Fruit fly (Drosophila melanogaster): ENCODE results near the gene CG14982.
A peak's percentile ranks its signal among the peaks of the same experiment; 100 is the strongest.

CG14982 gene

DNA sequence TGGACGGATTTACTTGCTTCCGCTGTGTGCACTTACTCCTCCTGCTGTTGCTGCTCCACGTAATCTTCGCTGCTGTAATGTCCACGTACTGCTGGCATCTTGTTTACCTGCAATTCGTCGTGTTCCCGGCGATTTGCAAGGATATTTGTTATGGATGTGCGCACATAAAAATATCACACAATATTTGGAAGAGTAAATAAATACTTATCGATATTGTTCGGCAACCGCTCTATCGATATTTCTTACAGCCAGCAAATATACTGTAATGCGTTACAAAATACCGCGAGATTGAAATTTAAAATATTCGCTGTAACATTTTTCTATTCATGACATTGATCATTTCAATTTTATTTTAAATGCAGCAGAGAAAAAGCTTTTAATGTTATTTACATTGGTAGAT, 4.7 kb upstream of the CG14982 start, which contains the start of gene CG10866:
TSS of gene CG10866 (minus strand) at position 187 of the 400 bp plus-strand sequence.
- no peak for TF ChIP-seq CG7101 (tag; optimal IDR thresholded peaks at IDR 0.05)
- no peak for TF ChIP-seq CG12768 (GFP tag; optimal IDR thresholded peaks at IDR 0.05)
- no peak for TF ChIP-seq Mnt (GFP tag; optimal IDR thresholded peaks at IDR 0.05)
- TF ChIP-seq cic (GFP tag; optimal IDR thresholded peaks at IDR 0.05), result no peak
- TF ChIP-seq CG7045 (GFP tag; optimal IDR thresholded peaks at IDR 0.05), result no peak
- TF ChIP-seq CG33017 (tag; optimal IDR thresholded peaks at IDR 0.05), result no peak
- TF ChIP-seq bab1 (GFP tag; optimal IDR thresholded peaks at IDR 0.05), result no peak
- TF ChIP-seq Crg-1 (GFP tag; optimal IDR thresholded peaks at IDR 0.05), result no peak
- TF ChIP-seq kay (GFP tag; ENCODE audit: borderline replicate concordance), result no peak

DNA sequence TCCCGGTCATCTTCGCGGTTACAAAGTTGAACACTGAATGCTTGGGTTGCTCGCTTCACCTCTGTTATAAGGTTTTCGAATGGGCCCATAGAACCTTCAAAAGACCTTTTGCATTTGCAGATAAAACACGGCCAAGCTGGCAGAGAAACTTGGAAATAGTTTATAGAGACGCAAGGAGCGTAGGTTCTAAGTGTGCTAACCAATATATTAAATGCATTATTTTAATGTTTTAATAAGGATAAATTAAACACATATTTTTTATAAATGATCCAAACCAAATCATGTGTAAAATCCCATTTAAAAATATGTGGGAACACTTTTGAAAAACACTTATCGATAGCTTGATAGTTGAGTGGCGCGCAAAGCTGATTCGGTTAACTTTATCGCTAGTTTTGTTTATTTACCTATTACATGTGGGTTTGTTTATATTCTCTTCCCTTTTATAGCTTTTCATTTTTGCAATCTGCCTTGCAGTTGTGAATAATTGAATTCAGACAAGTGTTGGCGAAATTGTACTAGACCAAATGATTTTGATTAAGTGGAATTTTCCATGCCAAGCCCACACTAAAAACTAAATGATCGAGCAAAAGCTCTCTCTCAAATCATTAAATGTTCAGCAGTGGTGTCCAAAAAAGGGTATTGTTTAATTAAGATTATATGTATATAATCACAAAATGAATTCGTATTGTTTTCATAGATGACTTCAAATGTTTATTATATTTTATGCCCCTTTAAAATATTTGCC, 2.3 kb upstream of the CG14982 start, which contains the start of gene CG12766:
TSS of gene CG12766 (minus strand) at position 51 of the 745 bp plus-strand sequence.
- no peak for TF ChIP-seq Crg-1 (GFP tag; optimal IDR thresholded peaks at IDR 0.05)
- TF ChIP-seq CG14711 (tag; optimal IDR thresholded peaks at IDR 0.05), result peak; percentile 77
- peak; percentile 97 for TF ChIP-seq kay (GFP tag; ENCODE audit: borderline replicate concordance)
- peak; percentile 78 for TF ChIP-seq CG33017 (tag; optimal IDR thresholded peaks at IDR 0.05)
- peak; percentile 10 for TF ChIP-seq pad (GFP tag; optimal IDR thresholded peaks at IDR 0.05)
- TF ChIP-seq CG12768 (GFP tag; optimal IDR thresholded peaks at IDR 0.05), result peak; percentile 67
- no peak for TF ChIP-seq CG1620 (GFP tag; optimal IDR thresholded peaks at IDR 0.05)
- peak; percentile 70 for TF ChIP-seq CG11617 (GFP tag; optimal IDR thresholded peaks at IDR 0.05)
- peak; percentile 86 for TF ChIP-seq CG7101 (tag; optimal IDR thresholded peaks at IDR 0.05)
- no peak for TF ChIP-seq ovo (GFP tag; optimal IDR thresholded peaks at IDR 0.05)
- peak; percentile 86 for TF ChIP-seq cic (GFP tag; optimal IDR thresholded peaks at IDR 0.05)
- TF ChIP-seq tj (GFP tag; optimal IDR thresholded peaks at IDR 0.05), result peak; percentile 7
- no peak for TF ChIP-seq Hr96 (GFP tag; optimal IDR thresholded peaks at IDR 0.05)
- TF ChIP-seq Mnt (GFP tag; optimal IDR thresholded peaks at IDR 0.05), result peak; percentile 56
- peak; percentile 24 for TF ChIP-seq bab1 (GFP tag; optimal IDR thresholded peaks at IDR 0.05)
- TF ChIP-seq CG7045 (GFP tag; optimal IDR thresholded peaks at IDR 0.05), result peak; percentile 53

DNA sequence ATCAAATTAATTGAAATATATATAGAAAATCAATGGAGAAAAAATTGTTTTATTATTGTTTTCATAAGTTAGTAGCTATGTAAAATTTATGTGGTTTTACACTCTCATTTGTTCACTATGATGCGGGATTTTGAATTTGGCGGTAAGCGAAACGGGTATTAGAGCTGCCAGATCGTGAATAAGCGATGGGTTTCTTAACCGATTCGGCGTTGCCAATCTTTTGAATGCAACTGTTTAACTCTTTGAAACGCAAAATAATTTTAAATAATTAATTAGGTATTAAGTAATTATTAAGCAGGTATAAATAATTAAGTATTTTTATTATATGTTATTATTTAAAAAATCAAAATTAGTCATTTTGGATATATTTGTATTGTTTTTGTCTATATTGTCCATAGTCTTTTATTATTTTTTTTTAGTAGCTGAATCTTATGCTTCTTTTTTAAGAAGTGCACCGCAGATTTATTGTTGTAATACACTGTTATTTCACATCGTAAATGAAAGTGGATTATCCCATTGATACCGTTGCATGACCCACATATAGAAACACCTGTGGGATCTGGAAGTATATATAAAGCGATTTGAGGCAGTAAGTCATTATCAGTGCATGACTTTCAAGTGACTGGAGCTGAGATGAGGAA, 4.9 kb downstream of the CG14982 start, which contains the start of gene CG10853:
TSS of gene CG10853 (plus strand) at position 591 of the 641 bp plus-strand sequence.
- TF ChIP-seq CG5204 (GFP tag; optimal IDR thresholded peaks at IDR 0.05) (no peak), Crg-1 (GFP tag; optimal IDR thresholded peaks at IDR 0.05) (no peak), cic (GFP tag; optimal IDR thresholded peaks at IDR 0.05) (no peak), CG11617 (GFP tag; optimal IDR thresholded peaks at IDR 0.05) (no peak), CG33017 (tag; optimal IDR thresholded peaks at IDR 0.05) (no peak), ovo (GFP tag; optimal IDR thresholded peaks at IDR 0.05) (no peak), CG12768 (GFP tag; optimal IDR thresholded peaks at IDR 0.05) (no peak), tj (GFP tag; optimal IDR thresholded peaks at IDR 0.05) (no peak), CG1620 (GFP tag; optimal IDR thresholded peaks at IDR 0.05) (no peak), Clk (GFP tag; optimal IDR thresholded peaks at IDR 0.05) (no peak), Mnt (GFP tag; optimal IDR thresholded peaks at IDR 0.05) (no peak), Hr96 (GFP tag; optimal IDR thresholded peaks at IDR 0.05) (no peak), CG14711 (tag; optimal IDR thresholded peaks at IDR 0.05) (no peak), kay (GFP tag; ENCODE audit: borderline replicate concordance) (no peak), bab1 (GFP tag; optimal IDR thresholded peaks at IDR 0.05) (no peak), cnc (optimal IDR thresholded peaks at IDR 0.05) (no peak)

DNA sequence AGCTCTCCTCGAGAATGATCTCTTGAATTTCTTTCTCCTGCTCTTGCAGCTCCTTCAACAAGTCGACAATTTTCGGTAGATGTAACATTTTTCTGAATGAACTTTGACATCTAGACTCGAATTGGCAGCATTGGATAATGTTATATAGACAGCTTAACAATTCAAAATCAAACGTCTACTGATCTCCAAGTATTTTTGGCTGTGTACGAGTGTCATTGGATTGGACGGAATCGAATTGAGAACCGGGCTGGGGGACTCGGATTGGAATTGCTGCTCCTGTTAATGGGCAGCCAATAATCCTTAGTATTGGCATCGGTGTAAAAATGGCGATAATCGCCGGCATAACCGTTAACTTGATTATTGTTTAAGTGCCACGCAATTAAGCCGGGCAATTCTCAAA, 6.7 kb downstream of the CG14982 start, which contains the start of gene CG14983:
TSS of gene CG14983 (minus strand) at position 101 of the 400 bp plus-strand sequence.
- TF ChIP-seq CG12768 (GFP tag; optimal IDR thresholded peaks at IDR 0.05) (no peak), Crg-1 (GFP tag; optimal IDR thresholded peaks at IDR 0.05) (no peak), Mnt (GFP tag; optimal IDR thresholded peaks at IDR 0.05) (no peak), CG7101 (tag; optimal IDR thresholded peaks at IDR 0.05) (no peak), CG11617 (GFP tag; optimal IDR thresholded peaks at IDR 0.05) (no peak), pad (GFP tag; optimal IDR thresholded peaks at IDR 0.05) (no peak), cnc (optimal IDR thresholded peaks at IDR 0.05) (no peak), CG14711 (tag; optimal IDR thresholded peaks at IDR 0.05) (no peak), CG5204 (GFP tag; optimal IDR thresholded peaks at IDR 0.05) (no peak), Hr96 (GFP tag; optimal IDR thresholded peaks at IDR 0.05) (no peak), bab1 (GFP tag; optimal IDR thresholded peaks at IDR 0.05) (no peak), tj (GFP tag; optimal IDR thresholded peaks at IDR 0.05) (no peak), CG7045 (GFP tag; optimal IDR thresholded peaks at IDR 0.05) (no peak), CG33017 (tag; optimal IDR thresholded peaks at IDR 0.05) (no peak), CG1620 (GFP tag; optimal IDR thresholded peaks at IDR 0.05) (no peak), toe (GFP tag; optimal IDR thresholded peaks at IDR 0.05) (no peak), ovo (GFP tag; optimal IDR thresholded peaks at IDR 0.05) (no peak), cic (GFP tag; optimal IDR thresholded peaks at IDR 0.05) (no peak)

DNA sequence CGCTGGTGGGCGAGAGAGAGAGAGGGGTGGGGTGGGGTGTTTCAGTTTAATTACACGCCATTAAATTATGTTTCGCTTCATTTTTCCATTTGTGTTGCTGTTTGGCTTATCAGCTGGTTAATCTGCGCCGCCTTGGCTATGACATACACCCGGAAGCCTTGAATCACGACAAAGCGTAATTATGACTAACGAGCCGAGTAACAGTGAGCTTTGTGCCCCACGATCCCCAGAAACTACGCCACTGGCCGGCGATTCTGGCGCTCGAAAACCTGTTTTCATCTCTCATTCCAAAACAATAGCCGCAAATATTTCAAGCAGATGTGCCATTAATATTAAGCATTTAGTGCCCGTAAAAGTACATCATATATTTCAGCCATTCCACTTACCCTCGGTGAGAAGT, 9.4 kb downstream of the CG14982 start:
- TF ChIP-seq cnc (optimal IDR thresholded peaks at IDR 0.05) (no peak), Crg-1 (GFP tag; optimal IDR thresholded peaks at IDR 0.05) (no peak), CG33017 (tag; optimal IDR thresholded peaks at IDR 0.05) (no peak), CG12768 (GFP tag; optimal IDR thresholded peaks at IDR 0.05) (no peak), cic (GFP tag; optimal IDR thresholded peaks at IDR 0.05) (no peak)

DNA sequence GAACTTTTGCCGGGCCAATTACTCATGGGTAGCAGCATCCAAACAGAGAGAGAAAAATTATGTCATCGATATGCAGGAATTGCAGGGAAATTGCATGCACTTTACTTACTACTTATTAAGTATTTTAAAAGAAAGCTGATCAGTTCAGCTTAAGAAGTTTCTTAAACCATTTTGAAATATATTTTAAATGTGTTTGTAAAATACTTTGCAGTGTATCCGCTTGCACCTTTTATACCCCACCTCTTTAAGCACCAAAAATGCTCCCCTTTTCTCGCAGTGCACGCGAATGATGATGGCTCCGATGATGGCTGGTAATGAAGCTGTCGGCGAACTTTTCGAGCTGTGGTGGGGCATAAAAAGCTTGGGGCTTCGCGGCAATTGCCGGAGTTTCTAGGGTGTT, 10.0 kb downstream of the CG14982 start, which contains the start of gene CG14984:
TSS of gene CG14984 (minus strand) at position 83 of the 400 bp plus-strand sequence.
- TF ChIP-seq CG7045 (GFP tag; optimal IDR thresholded peaks at IDR 0.05), result peak; percentile 13
- no peak for TF ChIP-seq kay (GFP tag; ENCODE audit: borderline replicate concordance)
- no peak for TF ChIP-seq cic (GFP tag; optimal IDR thresholded peaks at IDR 0.05)
- TF ChIP-seq ovo (GFP tag; optimal IDR thresholded peaks at IDR 0.05), result no peak
